Worm (Caenorhabditis elegans) whole organism, late embryonic: ENCODE measurements around the gene srbc-51.

Experiments
- Y22D7AL.16 ChIP-seq: sonication (generic microtip); optimal IDR thresholded peaks from 2 replicates; lab custom pipeline; 2016; ENCODE audit warnings: missing genetic modification characterization, missing compliant biosample characterization
- ahr-1 ChIP-seq: sonication (generic microtip); optimal IDR thresholded peaks from 2 replicates; lab custom pipeline; 2016; ENCODE audit warnings: missing genetic modification characterization, missing compliant biosample characterization
- dmd-4 ChIP-seq: sonication (generic microtip); optimal IDR thresholded peaks from 2 replicates; lab custom pipeline; 2016; ENCODE audit warnings: borderline replicate concordance, missing genetic modification characterization, missing compliant biosample characterization
- fax-1 ChIP-seq: sonication (generic microtip); optimal IDR thresholded peaks from 2 replicates; lab custom pipeline; 2016; ENCODE audit warnings: missing genotype, missing genetic modification characterization, missing compliant biosample characterization
- hlh-30 ChIP-seq: sonication (generic microtip); optimal IDR thresholded peaks from 2 replicates; lab custom pipeline; 2017; ENCODE audit warnings: antibody characterized with exemption, missing genetic modification characterization, missing compliant biosample characterization; ENCODE audit not compliant: insufficient read depth
- hlh-6 ChIP-seq: sonication (generic microtip); optimal IDR thresholded peaks from 2 replicates; lab custom pipeline; 2016; ENCODE audit warnings: missing genotype, missing genetic modification characterization, missing compliant biosample characterization
- mec-3 ChIP-seq: sonication (generic microtip); optimal IDR thresholded peaks from 2 replicates; lab custom pipeline; 2016; ENCODE audit warnings: borderline replicate concordance, missing genetic modification characterization, missing compliant biosample characterization
- nhr-11 ChIP-seq: fragments of 150-350 bp; optimal IDR thresholded peaks from 2 replicates; lab custom pipeline; 2014; ENCODE audit warnings: missing biosample characterization, missing genetic modification characterization
- pag-3 ChIP-seq: sonication (generic microtip); optimal IDR thresholded peaks from 2 replicates; lab custom pipeline; 2016; ENCODE audit warnings: missing compliant biosample characterization, missing genetic modification characterization, borderline replicate concordance
- pat-9 ChIP-seq: fragments of 200-800 bp; sonication (Bioruptor generic); optimal IDR thresholded peaks from 2 replicates; lab custom pipeline; 2018; ENCODE audit warnings: mild to moderate bottlenecking, missing genetic modification characterization, moderate library complexity, missing compliant biosample characterization
- pha-2 ChIP-seq: sonication (generic microtip); optimal IDR thresholded peaks from 2 replicates; lab custom pipeline; 2017; ENCODE audit warnings: mild to moderate bottlenecking, missing genetic modification characterization, missing compliant biosample characterization
- pha-4 ChIP-seq: fragments of 150-350 bp; optimal IDR thresholded peaks from 2 replicates; lab custom pipeline; 2018; ENCODE audit warnings: missing biosample characterization, missing genetic modification reagents, missing genetic modification characterization
- syd-9 ChIP-seq: sonication (generic microtip); optimal IDR thresholded peaks from 2 replicates; lab custom pipeline; 2016; ENCODE audit warnings: mild to moderate bottlenecking, missing genetic modification characterization, moderate library complexity, missing compliant biosample characterization

- TF ChIP-seq fax-1 (tag; lab: Kevin White, UChicago) (no peak), syd-9 (tag; lab: Kevin White, UChicago) (no peak), hlh-30 (tag; lab: Kevin White, UChicago) (no peak), nhr-11 (tag; lab: Kevin White, UChicago) (no peak), ahr-1 (tag; lab: Kevin White, UChicago) (no peak), dmd-4 (tag; lab: Kevin White, UChicago) (no peak), pat-9 (tag; lab: Kevin White, UChicago) (no peak), pha-2 (tag; lab: Kevin White, UChicago) (no peak), Y22D7AL.16 (no peak), pha-4 (tag; lab: Kevin White, UChicago) (no peak), pag-3 (tag; lab: Kevin White, UChicago) (no peak), mec-3 (tag; lab: Kevin White, UChicago) (no peak), hlh-6 (no peak)
Observed at ce11 chrV:15829907-15830306, 3.7 kb downstream of the srbc-51 start, which contains the start of gene srbc-55.
